Worm (Caenorhabditis elegans): ENCODE results near the gene fipr-18.
A peak's percentile ranks its signal among the peaks of the same experiment; 100 is the strongest.

ce11 chrIII:7489055-7489534, 30.0 kb downstream of the fipr-18 start, which contains the start of gene mup-4:
- TF ChIP-seq ceh-82 (tag; optimal IDR thresholded peaks at IDR 0.05) = no peak
- TF ChIP-seq nhr-11 (tag; optimal IDR thresholded peaks at IDR 0.05) = no peak
- no peak for TF ChIP-seq R02D3.7 (tag; optimal IDR thresholded peaks at IDR 0.05)
- peak; percentile 8 for TF ChIP-seq fos-1 (tag; optimal IDR thresholded peaks at IDR 0.05)
- no peak for TF ChIP-seq lin-13 (GFP tag; optimal IDR thresholded peaks at IDR 0.05)
- no peak for TF ChIP-seq ztf-11 (tag; optimal IDR thresholded peaks at IDR 0.05)
- no peak for TF ChIP-seq Y55F3AM.14 (GFP tag; optimal IDR thresholded peaks at IDR 0.05)
- TF ChIP-seq nhr-6 (tag; optimal IDR thresholded peaks at IDR 0.05) = no peak
- no peak for TF ChIP-seq dmd-4 (tag; optimal IDR thresholded peaks at IDR 0.05)
- no peak for TF ChIP-seq ama-1 (optimal IDR thresholded peaks at IDR 0.05)
- no peak for TF ChIP-seq nhr-237 (tag; optimal IDR thresholded peaks at IDR 0.05)
- no peak for TF ChIP-seq mdl-1 (tag; optimal IDR thresholded peaks at IDR 0.05)

Data from whole organism, L2 larva.